Worm (Caenorhabditis elegans): ENCODE results near the gene E02A10.4.

- TF ChIP-seq ceh-88 (GFP tag; IDR thresholded peaks at IDR 0.05) (no peak), nhr-11 (tag; optimal IDR thresholded peaks at IDR 0.05) (no peak), unc-62 (GFP tag; optimal IDR thresholded peaks at IDR 0.05) (no peak), skn-1 (tag; optimal IDR thresholded peaks at IDR 0.05) (no peak), elt-2 (tag; optimal IDR thresholded peaks at IDR 0.05) (no peak), tbx-2 (tag; optimal IDR thresholded peaks at IDR 0.05) (no peak), snpc-4 (tag; optimal IDR thresholded peaks at IDR 0.05) (no peak), nhr-12 (tag; optimal IDR thresholded peaks at IDR 0.05) (no peak), pqm-1 (tag; optimal IDR thresholded peaks at IDR 0.05) (no peak)
Measured at ce11 chrV:12523356-12523755, 44.4 kb downstream of the E02A10.4 start.

Data from whole organism, L1 larva.